Worm (Caenorhabditis elegans): ENCODE measurements around the gene C06C3.3.

ce11 chrII:9362249-9362648 is 10.0 kb downstream of the C06C3.3 start:
- TF ChIP-seq aly-2 (tag; optimal IDR thresholded peaks at IDR 0.05) (no peak), grh-1 (GFP tag; IDR thresholded peaks at IDR 0.05) (no peak), lin-15B (tag; optimal IDR thresholded peaks at IDR 0.05) (no peak), egl-13 (tag; optimal IDR thresholded peaks at IDR 0.05) (no peak), blmp-1 (tag; optimal IDR thresholded peaks at IDR 0.05) (no peak), sox-4 (tag; optimal IDR thresholded peaks at IDR 0.05) (no peak), dpl-1 (GFP tag; optimal IDR thresholded peaks at IDR 0.05) (no peak), C04F5.9 (tag; optimal IDR thresholded peaks at IDR 0.05) (no peak), snpc-4 (tag; optimal IDR thresholded peaks at IDR 0.05) (no peak), elt-3 (tag; optimal IDR thresholded peaks at IDR 0.05) (no peak)

Measured in whole organism, L1 larva.